Worm (Caenorhabditis elegans): Measurements from ENCODE around the gene F58D12.3.
A peak's percentile ranks its signal among the peaks of the same experiment; 100 is the strongest.

Gene F58D12.3

ce11 chrV:14012002-14012554, 45.6 kb upstream of the F58D12.3 start, which contains the start of the genes ddx-17 and aip-1 (continued):
- TF ChIP-seq rbr-2 (tag; optimal IDR thresholded peaks at IDR 0.05), result peak; percentile 57
- peak; percentile 58 for TF ChIP-seq hmg-1.1 (GFP tag; IDR thresholded peaks at IDR 0.05)
- peak; percentile 8 to 87 for TF ChIP-seq lsy-2 (tag; optimal IDR thresholded peaks at IDR 0.05)
- peak; percentile 30 for TF ChIP-seq nhr-48 (tag; optimal IDR thresholded peaks at IDR 0.05)
- TF ChIP-seq lim-7 (GFP tag; IDR thresholded peaks at IDR 0.05), result no peak
- TF ChIP-seq mxl-3 (GFP tag; optimal IDR thresholded peaks at IDR 0.05), result peak; percentile 42
- TF ChIP-seq saeg-2 (GFP tag; IDR thresholded peaks at IDR 0.05), result no peak
- peak; percentile 98 for TF ChIP-seq hlh-11 (tag; optimal IDR thresholded peaks at IDR 0.05)
- TF ChIP-seq nhr-77 (tag; optimal IDR thresholded peaks at IDR 0.05), result peak; percentile 48
- TF ChIP-seq lin-38 (GFP tag; IDR thresholded peaks at IDR 0.05), result peak; percentile 73
- TF ChIP-seq dpl-1 (GFP tag; optimal IDR thresholded peaks at IDR 0.05), result peak; percentile 77
- no peak for TF ChIP-seq ZK337.2 (GFP tag; IDR thresholded peaks at IDR 0.05)
- peak; percentile 97 for TF ChIP-seq nhr-6 (tag; optimal IDR thresholded peaks at IDR 0.05)
- no peak for TF ChIP-seq ceh-32 (tag; optimal IDR thresholded peaks at IDR 0.05; ENCODE audit: poor library complexity)
- TF ChIP-seq ceh-20 (GFP tag; IDR thresholded peaks at IDR 0.05), result peak; percentile 46; the same call in 1 of the 2 replicates
- peak; percentile 71 for TF ChIP-seq nhr-11 (tag; optimal IDR thresholded peaks at IDR 0.05)
- TF ChIP-seq nhr-25 (tag; optimal IDR thresholded peaks at IDR 0.05; ENCODE audit: borderline replicate concordance, insufficient read depth), result peak; percentile 44
- TF ChIP-seq lin-13 (GFP tag; optimal IDR thresholded peaks at IDR 0.05), result peak; percentile 74
- no peak for TF ChIP-seq Y105C5A.15 (GFP tag; IDR thresholded peaks at IDR 0.05)
- no peak for TF ChIP-seq vab-7 (GFP tag; IDR thresholded peaks at IDR 0.05)
- TF ChIP-seq ceh-62 (tag; optimal IDR thresholded peaks at IDR 0.05), result no peak

ce11 chrV:14013638-14014037, 44.0 kb upstream of the F58D12.3 start:
- TF ChIP-seq D1046.2 (GFP tag; IDR thresholded peaks at IDR 0.05), result no peak
- peak; percentile 11 for TF ChIP-seq ztf-7 (tag; optimal IDR thresholded peaks at IDR 0.05)
- TF ChIP-seq zfp-3 (GFP tag; conservative IDR thresholded peaks at IDR 0.05), result peak; percentile 45; the same call in 1 of the 2 replicates
- TF ChIP-seq ceh-20 (GFP tag; IDR thresholded peaks at IDR 0.05), result 0 out of 2 replicates have a peak, but pooled peaks have one; percentile 40

ce11 chrV:14014395-14014794, 43.2 kb upstream of the F58D12.3 start, which contains the start of gene end-3:
end-3 (plus strand) TSS chrV:14014695.
- TF ChIP-seq ces-1 (GFP tag; optimal IDR thresholded peaks at IDR 0.05), result no peak
- TF ChIP-seq ceh-62 (tag; optimal IDR thresholded peaks at IDR 0.05), result no peak

ce11 chrV:14017476-14017875, 40.2 kb upstream of the F58D12.3 start, which contains the start of gene srh-308:
srh-308 (minus strand) TSS chrV:14017576.
- no peak for TF ChIP-seq ztf-7 (tag; optimal IDR thresholded peaks at IDR 0.05)
- no peak for TF ChIP-seq dmd-9 (GFP tag; IDR thresholded peaks at IDR 0.05)
- TF ChIP-seq jun-1 (tag; optimal IDR thresholded peaks at IDR 0.05), result no peak
- no peak for TF ChIP-seq ceh-28 (tag; optimal IDR thresholded peaks at IDR 0.05)
- no peak for TF ChIP-seq egl-27 (tag; optimal IDR thresholded peaks at IDR 0.05)
- TF ChIP-seq ctbp-1 (GFP tag; IDR thresholded peaks at IDR 0.05), result no peak
- no peak for TF ChIP-seq nhr-48 (tag; optimal IDR thresholded peaks at IDR 0.05)
- TF ChIP-seq skn-1 (tag; optimal IDR thresholded peaks at IDR 0.05), result no peak
- TF ChIP-seq ceh-32 (tag; optimal IDR thresholded peaks at IDR 0.05; ENCODE audit: poor library complexity), result no peak
- TF ChIP-seq pqm-1 (tag; optimal IDR thresholded peaks at IDR 0.05), result no peak
- TF ChIP-seq daf-12 (tag; optimal IDR thresholded peaks at IDR 0.05), result no peak
- TF ChIP-seq nhr-25 (tag; optimal IDR thresholded peaks at IDR 0.05; ENCODE audit: borderline replicate concordance, insufficient read depth), result no peak

- TF ChIP-seq pqm-1 (tag; optimal IDR thresholded peaks at IDR 0.05), result peak; percentile 60
- TF ChIP-seq nhr-28 (tag; optimal IDR thresholded peaks at IDR 0.05), result peak; percentile 69
- no peak for TF ChIP-seq aly-2 (tag; optimal IDR thresholded peaks at IDR 0.05)
- TF ChIP-seq hlh-11 (tag; optimal IDR thresholded peaks at IDR 0.05), result peak; percentile 44
Measured at ce11 chrV:14018640-14019039, 39.0 kb upstream of the F58D12.3 start, which contains the start of the genes mtl-2 and T08G5.1. mtl-2 (minus strand) TSS chrV:14018673. T08G5.1 (plus strand) TSS chrV:14018766.
